Worm (Caenorhabditis elegans) whole organism, young adult: Measurements from ENCODE around the gene srt-4.

Experiments used
- D2030.7 ChIP-seq: fragments of 200-800 bp; sonication (Bioruptor generic); IDR thresholded peaks from 2 replicates; pipeline ENCODE4 v1.3.6; 2022; ENCODE audit warnings: missing genetic modification reagents, missing genetic modification characterization, missing compliant biosample characterization
- Y67H2A.10 ChIP-seq: fragments of 200-800 bp; sonication (Bioruptor generic); conservative IDR thresholded peaks from 2 replicates; pipeline ENCODE4 v1.3.6; 2022; ENCODE audit warnings: missing genetic modification reagents, missing genetic modification characterization, missing compliant biosample characterization
- ama-1 ChIP-seq, 3 experiments: fragments of 150-350 bp in 1 of 3; sonication (generic microtip) in 2 of 3; optimal IDR thresholded peaks; 2 replicates each; lab custom pipeline; 2014 to 2018; ENCODE audit warnings: missing biosample characterization in 2 of 3, missing genetic modification characterization in 2 of 3, missing genetic modification reagents in 2 of 3
- atf-7 ChIP-seq: sonication (generic microtip); optimal IDR thresholded peaks from 2 replicates; lab custom pipeline; 2017; ENCODE audit warnings: mild to moderate bottlenecking, missing genetic modification characterization, missing compliant biosample characterization
- attf-6 ChIP-seq: fragments of 200-800 bp; sonication (Bioruptor generic); IDR thresholded peaks from 2 replicates; pipeline ENCODE4 v1.3.6; 2022; ENCODE audit warnings: missing genetic modification reagents, missing genetic modification characterization, missing compliant biosample characterization
- dox-1 ChIP-seq: fragments of 200-800 bp; sonication (Bioruptor generic); IDR thresholded peaks from 2 replicates; pipeline ENCODE4 v1.3.6; 2022; ENCODE audit warnings: missing genetic modification reagents, missing genetic modification characterization, missing compliant biosample characterization
- madf-8 ChIP-seq: fragments of 200-800 bp; sonication (Bioruptor generic); conservative IDR thresholded peaks from 2 replicates; pipeline ENCODE4 v1.3.6; 2022; ENCODE audit warnings: missing genetic modification reagents, missing genetic modification characterization, missing compliant biosample characterization
- nfya-1 ChIP-seq: sonication (generic microtip); optimal IDR thresholded peaks from 2 replicates; lab custom pipeline; 2017; ENCODE audit warnings: antibody characterized with exemption, missing compliant biosample characterization, missing genetic modification characterization, borderline replicate concordance; ENCODE audit not compliant: insufficient read depth
- pbrm-1 ChIP-seq: fragments of 200-800 bp; sonication (Bioruptor generic); IDR thresholded peaks from 2 replicates; pipeline ENCODE4 v1.3.6; 2022; ENCODE audit warnings: missing genetic modification reagents, missing genetic modification characterization, missing compliant biosample characterization
- snpc-4 ChIP-seq, 5 experiments: fragments of 150-350 bp in 1 of 5; sonication (generic microtip) in 4 of 5; optimal IDR thresholded peaks; 2 replicates each; lab custom pipeline; 2014 to 2018; ENCODE audit warnings: missing genetic modification characterization in 5 of 5, missing biosample characterization in 3 of 5, antibody characterized with exemption in 2 of 5, mild to moderate bottlenecking in 2 of 5, missing compliant biosample characterization in 2 of 5, missing genotype in 2 of 5, moderate library complexity in 2 of 5, missing genetic modification reagents in 1 of 5
- unc-62 ChIP-seq: fragments of 150-350 bp; optimal IDR thresholded peaks from 2 replicates; lab custom pipeline; 2014; ENCODE audit warnings: missing biosample characterization, missing genetic modification reagents, missing genetic modification characterization

DNA sequence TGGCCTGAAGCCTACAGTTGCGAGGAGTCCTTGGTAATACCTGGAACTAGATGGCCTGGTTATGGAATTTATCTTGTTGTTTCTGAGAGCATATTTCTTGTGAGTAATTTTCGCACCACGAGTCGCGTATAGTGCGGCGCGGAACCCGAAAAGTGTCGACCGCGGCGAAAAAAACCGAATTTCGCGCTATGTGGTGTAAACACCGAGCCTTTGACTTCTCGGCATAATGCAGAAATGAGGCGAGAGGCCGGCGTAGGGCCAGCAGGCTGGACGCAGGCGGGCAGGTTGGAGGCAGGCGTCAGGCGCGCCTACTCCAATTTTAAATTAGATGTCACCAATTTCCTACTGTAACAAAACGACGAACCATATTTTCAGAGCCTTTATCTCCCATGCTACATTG is 2.0 kb upstream of the srt-4 start:
- TF ChIP-seq snpc-4 (GFP tag; optimal IDR thresholded peaks at IDR 0.05; lab: Kevin White, UChicago) (no peak), snpc-4 (tag; optimal IDR thresholded peaks at IDR 0.05; lab: Kevin White, UChicago) (peak in 2 of 4 experiments; percentile 63 to 80), pbrm-1 (no peak), nfya-1 (tag; lab: Kevin White, UChicago) (no peak), attf-6 (GFP tag; lab: Robert Waterston, UW) (no peak), ama-1 (optimal IDR thresholded peaks at IDR 0.05; lab: Kevin White, UChicago) (no peak), ama-1 (GFP tag; optimal IDR thresholded peaks at IDR 0.05; lab: Kevin White, UChicago) (no peak), madf-8 (GFP tag; lab: Robert Waterston, UW) (no peak), dox-1 (GFP tag; lab: Robert Waterston, UW) (no peak), atf-7 (tag; lab: Kevin White, UChicago) (no peak), D2030.7 (GFP tag; lab: Robert Waterston, UW) (no peak), unc-62 (GFP tag; lab: Kevin White, UChicago) (no peak), Y67H2A.10 (GFP tag; lab: Robert Waterston, UW) (no peak)
